Worm (Caenorhabditis elegans): Measurements from ENCODE around the gene decr-1.2.

- no peak for TF ChIP-seq nhr-11 (tag; optimal IDR thresholded peaks at IDR 0.05)
- TF ChIP-seq ZK546.5 (tag; optimal IDR thresholded peaks at IDR 0.05), result no peak
- no peak for TF ChIP-seq dve-1 (tag; optimal IDR thresholded peaks at IDR 0.05; ENCODE audit: insufficient read depth)
- TF ChIP-seq mxl-2 (GFP tag; conservative IDR thresholded peaks at IDR 0.05), result no peak
Measured at ce11 chrII:8532015-8532414, 13.4 kb upstream of the decr-1.2 start.
